Worm (Caenorhabditis elegans) whole organism, mixed stage, embryonic: ENCODE data around the gene cids-1.
A peak's percentile ranks its signal among the peaks of the same experiment; 100 is the strongest.

Experiments
- M03D4.4 ChIP-seq: sonication (generic microtip); optimal IDR thresholded peaks from 2 replicates; lab custom pipeline; 2017; ENCODE audit warnings: mild to moderate bottlenecking, missing genetic modification characterization, missing compliant biosample characterization
- bed-3 ChIP-seq: fragments of 200-800 bp; sonication (Bioruptor generic); optimal IDR thresholded peaks from 3 replicates; lab custom pipeline; 2018; ENCODE audit warnings: mild to moderate bottlenecking, missing genetic modification characterization, moderate library complexity, missing compliant biosample characterization
- blmp-1 ChIP-seq: fragments of 150-350 bp; optimal IDR thresholded peaks from 2 replicates; lab custom pipeline; 2014; ENCODE audit warnings: missing biosample characterization, missing genetic modification characterization
- ceh-39 ChIP-seq: fragments of 150-350 bp; optimal IDR thresholded peaks from 2 replicates; lab custom pipeline; 2014; ENCODE audit warnings: missing biosample characterization, missing genetic modification characterization
- ceh-43 ChIP-seq: fragments of 200-800 bp; sonication (Bioruptor generic); optimal IDR thresholded peaks from 2 replicates; lab custom pipeline; 2018; ENCODE audit warnings: mild to moderate bottlenecking, missing genetic modification characterization, moderate library complexity, missing compliant biosample characterization
- ceh-83 ChIP-seq: fragments of 200-800 bp; sonication (Bioruptor generic); optimal IDR thresholded peaks from 2 replicates; lab custom pipeline; 2018; ENCODE audit warnings: mild to moderate bottlenecking, missing genetic modification characterization, missing compliant biosample characterization
- ces-1 ChIP-seq: fragments of 150-350 bp; optimal IDR thresholded peaks from 2 replicates; lab custom pipeline; 2014; ENCODE audit warnings: missing biosample characterization, missing genetic modification reagents, missing genetic modification characterization
- cnd-1 ChIP-seq: fragments of 200-800 bp; sonication (Bioruptor generic); optimal IDR thresholded peaks from 2 replicates; lab custom pipeline; 2018; ENCODE audit warnings: mild to moderate bottlenecking, missing genetic modification characterization, missing compliant biosample characterization
- drap-1 ChIP-seq: fragments of 200-800 bp; sonication (Bioruptor generic); optimal IDR thresholded peaks from 3 replicates; lab custom pipeline; 2018; ENCODE audit warnings: mild to moderate bottlenecking, missing genetic modification characterization, missing compliant biosample characterization
- elt-1 ChIP-seq: sonication (generic microtip); optimal IDR thresholded peaks from 2 replicates; lab custom pipeline; 2017; ENCODE audit warnings: missing genetic modification characterization, mild to moderate bottlenecking, missing compliant biosample characterization, antibody characterized with exemption, moderate library complexity, borderline replicate concordance; ENCODE audit not compliant: insufficient read depth
- elt-3 ChIP-seq: fragments of 150-350 bp; optimal IDR thresholded peaks from 2 replicates; lab custom pipeline; 2014; ENCODE audit warnings: missing biosample characterization, missing genetic modification characterization
- flh-1 ChIP-seq: fragments of 200-800 bp; sonication (Bioruptor generic); optimal IDR thresholded peaks from 2 replicates; lab custom pipeline; 2018; ENCODE audit warnings: mild to moderate bottlenecking, missing genetic modification characterization, moderate library complexity, missing compliant biosample characterization
- ham-2 ChIP-seq: fragments of 200-800 bp; sonication (Bioruptor generic); optimal IDR thresholded peaks from 2 replicates; lab custom pipeline; 2018; ENCODE audit warnings: mild to moderate bottlenecking, missing genetic modification characterization, missing compliant biosample characterization
- hlh-1 ChIP-seq: fragments of 150-350 bp; optimal IDR thresholded peaks from 2 replicates; lab custom pipeline; 2014; ENCODE audit warnings: missing biosample characterization, missing genetic modification reagents, missing genetic modification characterization
- lin-13 ChIP-seq: fragments of 150-350 bp; optimal IDR thresholded peaks from 2 replicates; lab custom pipeline; 2014; ENCODE audit warnings: missing biosample characterization, missing genetic modification characterization
- lin-32 ChIP-seq: fragments of 200-800 bp; sonication (Bioruptor generic); optimal IDR thresholded peaks from 2 replicates; lab custom pipeline; 2018; ENCODE audit warnings: mild to moderate bottlenecking, missing genetic modification characterization, missing compliant biosample characterization
- lsy-2 ChIP-seq: fragments of 150-350 bp; optimal IDR thresholded peaks from 2 replicates; lab custom pipeline; 2014; ENCODE audit warnings: missing biosample characterization, missing genetic modification characterization
- mab-5 ChIP-seq: fragments of 150-350 bp; optimal IDR thresholded peaks from 2 replicates; lab custom pipeline; 2014; ENCODE audit warnings: missing biosample characterization, missing genetic modification characterization
- mep-1 ChIP-seq: fragments of 150-350 bp; optimal IDR thresholded peaks from 2 replicates; lab custom pipeline; 2017; ENCODE audit warnings: missing biosample characterization, missing genetic modification reagents, missing genetic modification characterization, inconsistent platforms
- mls-2 ChIP-seq: sonication (generic microtip); optimal IDR thresholded peaks from 2 replicates; lab custom pipeline; 2016; ENCODE audit warnings: mild to moderate bottlenecking, missing genetic modification characterization, moderate library complexity, missing compliant biosample characterization
- nhr-12 ChIP-seq: fragments of 150-350 bp; optimal IDR thresholded peaks from 2 replicates; lab custom pipeline; 2014; ENCODE audit warnings: missing biosample characterization, missing genetic modification characterization
- nhr-2 ChIP-seq: fragments of 150-350 bp; optimal IDR thresholded peaks from 2 replicates; lab custom pipeline; 2014; ENCODE audit warnings: missing biosample characterization, missing genetic modification characterization
- nhr-237 ChIP-seq: fragments of 150-350 bp; optimal IDR thresholded peaks from 2 replicates; lab custom pipeline; 2014; ENCODE audit warnings: missing biosample characterization, missing genetic modification characterization
- nhr-28 ChIP-seq: fragments of 150-350 bp; optimal IDR thresholded peaks from 2 replicates; lab custom pipeline; 2014; ENCODE audit warnings: missing biosample characterization, missing genetic modification characterization
- nhr-76 ChIP-seq: sonication (generic microtip); optimal IDR thresholded peaks from 2 replicates; lab custom pipeline; 2017; ENCODE audit warnings: missing biosample characterization, missing genetic modification characterization
- pha-4 ChIP-seq: fragments of 150-350 bp; optimal IDR thresholded peaks from 2 replicates; lab custom pipeline; 2018; ENCODE audit warnings: missing biosample characterization, missing genetic modification reagents, missing genetic modification characterization
- sem-2 ChIP-seq: fragments of 200-800 bp; sonication (Bioruptor generic); optimal IDR thresholded peaks from 2 replicates; lab custom pipeline; 2018; ENCODE audit warnings: mild to moderate bottlenecking, missing genetic modification characterization, missing compliant biosample characterization
- snpc-4 ChIP-seq: fragments of 150-350 bp; optimal IDR thresholded peaks from 2 replicates; lab custom pipeline; 2014; ENCODE audit warnings: missing biosample characterization, missing genetic modification characterization
- sptf-1 ChIP-seq: sonication (generic microtip); optimal IDR thresholded peaks from 2 replicates; lab custom pipeline; 2017; ENCODE audit warnings: mild to moderate bottlenecking, missing genetic modification characterization, moderate library complexity, missing compliant biosample characterization
- tbx-8 ChIP-seq: fragments of 200-800 bp; sonication (Bioruptor generic); optimal IDR thresholded peaks from 2 replicates; lab custom pipeline; 2018; ENCODE audit warnings: mild to moderate bottlenecking, missing genetic modification characterization, moderate library complexity, missing compliant biosample characterization
- unc-120 ChIP-seq: sonication (generic microtip); optimal IDR thresholded peaks from 2 replicates; lab custom pipeline; 2017; ENCODE audit warnings: missing genetic modification characterization, missing compliant biosample characterization; ENCODE audit not compliant: poor library complexity, severe bottlenecking
- unc-39 ChIP-seq: fragments of 150-350 bp; optimal IDR thresholded peaks from 2 replicates; lab custom pipeline; 2014; ENCODE audit warnings: missing biosample characterization, missing genetic modification characterization
- unc-62 ChIP-seq: fragments of 150-350 bp; optimal IDR thresholded peaks from 2 replicates; lab custom pipeline; 2014; ENCODE audit warnings: missing biosample characterization, missing genetic modification reagents, missing genetic modification characterization
- zip-8 ChIP-seq: fragments of 150-350 bp; optimal IDR thresholded peaks from 2 replicates; lab custom pipeline; 2014; ENCODE audit warnings: missing biosample characterization, missing genetic modification characterization
- ztf-11 ChIP-seq: fragments of 150-350 bp; optimal IDR thresholded peaks from 2 replicates; lab custom pipeline; 2014; ENCODE audit warnings: missing biosample characterization, missing genetic modification characterization

Gene cids-1

DNA sequence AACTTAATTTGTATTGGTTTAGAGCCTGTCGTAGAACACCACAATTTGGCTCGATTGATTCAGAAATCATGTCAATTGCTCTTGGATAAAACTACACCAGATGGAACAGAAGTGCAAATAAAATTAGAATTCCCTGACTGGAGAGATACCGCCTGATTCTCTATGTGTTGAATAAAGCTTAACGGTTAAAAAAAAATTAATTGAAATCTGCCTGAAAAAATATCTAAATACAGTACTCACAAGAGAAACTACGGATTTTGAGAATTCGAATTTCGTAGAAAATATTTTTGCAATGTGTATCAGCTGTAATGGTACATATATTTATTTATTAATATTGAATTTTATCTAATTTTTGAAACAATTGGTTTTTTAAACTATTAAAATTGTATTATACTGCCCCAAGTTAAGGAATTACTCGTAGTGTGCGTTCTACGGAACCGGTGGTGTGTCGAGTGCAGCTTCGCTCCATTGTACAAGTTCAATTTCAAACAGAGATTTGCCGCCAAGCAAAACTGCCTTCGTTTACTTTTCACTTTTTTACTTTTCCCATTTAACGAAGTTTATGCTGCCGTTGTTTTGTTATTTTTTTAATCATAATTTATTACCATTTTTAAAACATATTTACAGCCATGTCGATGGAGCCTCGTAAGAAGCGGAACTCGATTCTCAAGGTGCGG, 5.9 kb downstream of the cids-1 start, which contains the start of gene knl-1:
Gene knl-1 (plus strand): TSS at position 626 of the 677 bp plus-strand sequence.
- TF ChIP-seq ztf-11 (no peak), ceh-43 (no peak), flh-1 (GFP tag; lab: Kevin White, UChicago) (no peak), ceh-83 (GFP tag; lab: Kevin White, UChicago) (no peak), elt-3 (no peak), drap-1 (GFP tag; lab: Kevin White, UChicago) (peak; percentile 30), mls-2 (tag; lab: Kevin White, UChicago) (no peak), sptf-1 (tag; lab: Kevin White, UChicago) (no peak), nhr-76 (tag; lab: Kevin White, UChicago) (no peak), sem-2 (peak; percentile 18), bed-3 (GFP tag; lab: Kevin White, UChicago) (peak; percentile 19), zip-8 (tag; lab: Kevin White, UChicago) (no peak), elt-1 (tag; lab: Kevin White, UChicago) (no peak), hlh-1 (tag; lab: Kevin White, UChicago) (peak; percentile 12), cnd-1 (tag; lab: Kevin White, UChicago) (peak; percentile 59), snpc-4 (tag; lab: Kevin White, UChicago) (no peak), unc-62 (GFP tag; lab: Kevin White, UChicago) (no peak), ceh-39 (tag; lab: Kevin White, UChicago) (no peak), mep-1 (tag; lab: Kevin White, UChicago) (peak; percentile 68), lin-32 (GFP tag; lab: Kevin White, UChicago) (no peak), M03D4.4 (tag; lab: Kevin White, UChicago) (no peak), lsy-2 (tag; lab: Kevin White, UChicago) (peak; percentile 80), blmp-1 (tag; lab: Kevin White, UChicago) (no peak), unc-120 (tag; lab: Kevin White, UChicago) (no peak), nhr-28 (tag; lab: Kevin White, UChicago) (no peak), nhr-237 (peak; percentile 58), nhr-12 (tag; lab: Kevin White, UChicago) (no peak), ham-2 (GFP tag; lab: Kevin White, UChicago) (no peak), lin-13 (tag; lab: Kevin White, UChicago) (peak; percentile 83), tbx-8 (GFP tag; lab: Kevin White, UChicago) (no peak), mab-5 (tag; lab: Kevin White, UChicago) (no peak), ces-1 (peak; percentile 42), unc-39 (tag; lab: Kevin White, UChicago) (no peak), nhr-2 (tag; lab: Kevin White, UChicago) (no peak), pha-4 (tag; lab: Kevin White, UChicago) (peak; percentile 32)

- TF ChIP-seq sem-2 = no peak
- TF ChIP-seq pha-4 (tag; lab: Kevin White, UChicago) = no peak
- no peak for TF ChIP-seq drap-1 (GFP tag; lab: Kevin White, UChicago)
- TF ChIP-seq tbx-8 (GFP tag; lab: Kevin White, UChicago) = no peak
- no peak for TF ChIP-seq nhr-237
- no peak for TF ChIP-seq sptf-1 (tag; lab: Kevin White, UChicago)
- TF ChIP-seq snpc-4 (tag; lab: Kevin White, UChicago) = no peak
- TF ChIP-seq elt-1 (tag; lab: Kevin White, UChicago) = no peak
- TF ChIP-seq unc-39 (tag; lab: Kevin White, UChicago) = no peak
- TF ChIP-seq M03D4.4 (tag; lab: Kevin White, UChicago) = no peak
- no peak for TF ChIP-seq nhr-28 (tag; lab: Kevin White, UChicago)
- no peak for TF ChIP-seq nhr-2 (tag; lab: Kevin White, UChicago)
- TF ChIP-seq flh-1 (GFP tag; lab: Kevin White, UChicago) = no peak
- TF ChIP-seq hlh-1 (tag; lab: Kevin White, UChicago) = no peak
- TF ChIP-seq mab-5 (tag; lab: Kevin White, UChicago) = no peak
- no peak for TF ChIP-seq ham-2 (GFP tag; lab: Kevin White, UChicago)
- no peak for TF ChIP-seq mep-1 (tag; lab: Kevin White, UChicago)
- no peak for TF ChIP-seq unc-120 (tag; lab: Kevin White, UChicago)
- TF ChIP-seq ceh-39 (tag; lab: Kevin White, UChicago) = no peak
These were observed 10.7 kb downstream of the cids-1 start, which contains the start of gene F09G8.5 for ce11 chrIII:8254938-8255337. Gene F09G8.5 (plus strand): TSS chrIII:8254975.
